In genomic region chrII:15226186-15226585, ce11 we compare ENCODE assay signal across 5 worm cellular contexts.
TF ChIP-seq lines count a peak whose summit lies in the region.

No protein-coding gene starts in this region.

TF ChIP-seq in whole organism, L4 larva, 104 proteins besides CTCF, POLR2A, EP300 and RAD21:
- TF ChIP-seq egl-43 (GFP tag; IDR thresholded peaks at IDR 0.05; lab: Robert Waterston, UW) (0 out of 2 replicates have a peak, but pooled peaks have one; percentile 13), Y48G9A.11 (GFP tag; IDR thresholded peaks at IDR 0.05; lab: Robert Waterston, UW) (no peak), set-16 (GFP tag; IDR thresholded peaks at IDR 0.05; lab: Robert Waterston, UW) (peak; percentile 89), nhr-102 (tag; optimal IDR thresholded peaks at IDR 0.05; lab: Kevin White, UChicago) (no peak), aha-1 (tag; lab: Kevin White, UChicago) (peak; percentile 57)

TF ChIP-seq in whole organism, early embryonic, 17 proteins besides CTCF, POLR2A, EP300 and RAD21:
- TF ChIP-seq hmbx-1 (tag; optimal IDR thresholded peaks at IDR 0.05; lab: Kevin White, UChicago) (no peak), pes-1 (GFP tag; IDR thresholded peaks at IDR 0.05; lab: Robert Waterston, UW) (no peak), aly-1 (tag; optimal IDR thresholded peaks at IDR 0.05; lab: Kevin White, UChicago) (peak; percentile 12), tbx-11 (GFP tag; IDR thresholded peaks at IDR 0.05; lab: Robert Waterston, UW) (no peak)

TF ChIP-seq in whole organism, late embryonic, 69 proteins besides CTCF, POLR2A, EP300 and RAD21:
- no peak for TF ChIP-seq ceh-6 (GFP tag; optimal IDR thresholded peaks at IDR 0.05; lab: Kevin White, UChicago)
- TF ChIP-seq ceh-24 (tag; optimal IDR thresholded peaks at IDR 0.05; lab: Kevin White, UChicago), result no peak
- TF ChIP-seq ceh-30 (tag; optimal IDR thresholded peaks at IDR 0.05; lab: Kevin White, UChicago), result no peak
- TF ChIP-seq sox-2 (GFP tag; IDR thresholded peaks at IDR 0.05; lab: Robert Waterston, UW), result no peak
- TF ChIP-seq pat-9 (tag; optimal IDR thresholded peaks at IDR 0.05; lab: Kevin White, UChicago), result no peak
- no peak for TF ChIP-seq zip-5 (tag; optimal IDR thresholded peaks at IDR 0.05; lab: Kevin White, UChicago)
- no peak for TF ChIP-seq mec-3 (tag; optimal IDR thresholded peaks at IDR 0.05; lab: Kevin White, UChicago; ENCODE audit: borderline replicate concordance)
- no peak for TF ChIP-seq lin-11 (tag; optimal IDR thresholded peaks at IDR 0.05; lab: Kevin White, UChicago)
- peak; percentile 1 for TF ChIP-seq hlh-6 (tag; optimal IDR thresholded peaks at IDR 0.05; lab: Kevin White, UChicago)

TF ChIP-seq in whole organism, mixed stage, embryonic, 35 proteins besides CTCF, POLR2A, EP300 and RAD21:
- TF ChIP-seq ztf-11 (tag; optimal IDR thresholded peaks at IDR 0.05; lab: Kevin White, UChicago) (no peak), lsy-2 (tag; optimal IDR thresholded peaks at IDR 0.05; lab: Kevin White, UChicago) (no peak), elt-1 (tag; optimal IDR thresholded peaks at IDR 0.05; lab: Kevin White, UChicago; ENCODE audit: borderline replicate concordance, insufficient read depth) (no peak), sem-2 (GFP tag; optimal IDR thresholded peaks at IDR 0.05; lab: Kevin White, UChicago) (peak; percentile 12), unc-120 (tag; optimal IDR thresholded peaks at IDR 0.05; lab: Kevin White, UChicago; ENCODE audit: poor library complexity, severe bottlenecking) (no peak), snpc-4 (tag; optimal IDR thresholded peaks at IDR 0.05; lab: Kevin White, UChicago) (no peak), drap-1 (GFP tag; optimal IDR thresholded peaks at IDR 0.05; lab: Kevin White, UChicago) (no peak), zip-8 (tag; optimal IDR thresholded peaks at IDR 0.05; lab: Kevin White, UChicago) (no peak)

TF ChIP-seq in whole organism, young adult, 124 proteins besides CTCF, POLR2A, EP300 and RAD21:
- peak; percentile 1 for TF ChIP-seq ceh-79 (tag; optimal IDR thresholded peaks at IDR 0.05; lab: Kevin White, UChicago)
- no peak for TF ChIP-seq K12H6.12 (tag; optimal IDR thresholded peaks at IDR 0.05; lab: Kevin White, UChicago)
- TF ChIP-seq zfh-2 (GFP tag; conservative IDR thresholded peaks at IDR 0.05; lab: Robert Waterston, UW), result peak; percentile 88
- no peak for TF ChIP-seq rpc-1 (optimal IDR thresholded peaks at IDR 0.05; lab: Kevin White, UChicago)
- no peak for TF ChIP-seq rpc-1 (tag; optimal IDR thresholded peaks at IDR 0.05; lab: Kevin White, UChicago)
- 0 out of 2 replicates have a peak, but pooled peaks have one; percentile 30 for TF ChIP-seq ekl-4 (GFP tag; IDR thresholded peaks at IDR 0.05; lab: Robert Waterston, UW)
- peak; percentile 66; the same call in 1 of the 2 replicates for TF ChIP-seq egrh-3 (GFP tag; IDR thresholded peaks at IDR 0.05; lab: Robert Waterston, UW)
- no peak for TF ChIP-seq ets-4 (GFP tag; optimal IDR thresholded peaks at IDR 0.05; lab: Kevin White, UChicago)
- TF ChIP-seq C06A6.2 (GFP tag; conservative IDR thresholded peaks at IDR 0.05; lab: Robert Waterston, UW), result 0 out of 2 replicates have a peak, but pooled peaks have one; percentile 12
- peak; percentile 5 for TF ChIP-seq F52B5.7 (tag; optimal IDR thresholded peaks at IDR 0.05; lab: Kevin White, UChicago)
- no peak for TF ChIP-seq F49E8.2 (tag; optimal IDR thresholded peaks at IDR 0.05; lab: Kevin White, UChicago; ENCODE audit: insufficient read depth)
- 0 out of 2 replicates have a peak, but pooled peaks have one; percentile 15 for TF ChIP-seq hmg-1.2 (GFP tag; IDR thresholded peaks at IDR 0.05; lab: Robert Waterston, UW)
- TF ChIP-seq dox-1 (GFP tag; IDR thresholded peaks at IDR 0.05; lab: Robert Waterston, UW), result 0 out of 2 replicates have a peak, but pooled peaks have one; percentile 9
TF ChIP-seq in whole organism, young adult: peak in this region for 8.
